Fruit fly (Drosophila melanogaster): Measurements from ENCODE around the gene OdsH.

The OdsH gene

dm6 chrX:17832163-17833014 is 41.6 kb downstream of the OdsH start:
- TF ChIP-seq psq (GFP tag; optimal IDR thresholded peaks at IDR 0.05) (peak; percentile 83), CG17385 (GFP tag; optimal IDR thresholded peaks at IDR 0.05) (peak; percentile 9), crol (GFP tag; IDR thresholded peaks at IDR 0.05) (peak; percentile 92), CG10979 (tag; optimal IDR thresholded peaks at IDR 0.05) (peak; percentile 11), CG2678 (tag; optimal IDR thresholded peaks at IDR 0.05) (peak; percentile 7), Hr78 (GFP tag; optimal IDR thresholded peaks at IDR 0.05) (peak in 1 of 2 experiments; percentile 24), Awh (GFP tag; IDR thresholded peaks at IDR 0.05) (0 out of 2 replicates have a peak, but pooled peaks have one; percentile 7), sd (tag; optimal IDR thresholded peaks at IDR 0.05) (peak; percentile 33), kni (GFP tag; optimal IDR thresholded peaks at IDR 0.05) (peak; percentile 75), z (GFP tag; IDR thresholded peaks at IDR 0.05) (0 out of 3 replicates have a peak, but pooled peaks have one; percentile 11), Doc2 (GFP tag; IDR thresholded peaks at IDR 0.05) (no peak), bigmax (GFP tag; optimal IDR thresholded peaks at IDR 0.05) (no peak), CG1603 (tag; optimal IDR thresholded peaks at IDR 0.05) (peak; percentile 15), bsh (GFP tag; optimal IDR thresholded peaks at IDR 0.05) (peak in 1 of 2 experiments; percentile 18), zen (tag; optimal IDR thresholded peaks at IDR 0.05) (peak; percentile 36), HmgZ (tag; optimal IDR thresholded peaks at IDR 0.05) (no peak), CG2199 (GFP tag; IDR thresholded peaks at IDR 0.05) (0 out of 3 replicates have a peak, but pooled peaks have one; percentile 31), CG15479 (GFP tag; optimal IDR thresholded peaks at IDR 0.05) (peak; percentile 55), Ets65A (GFP tag) (peak; percentile 73), tio (GFP tag; optimal IDR thresholded peaks at IDR 0.05) (peak; percentile 3), Six4 (GFP tag; optimal IDR thresholded peaks at IDR 0.05) (no peak), pros (GFP tag; optimal IDR thresholded peaks at IDR 0.05) (peak; percentile 93), gem (tag; optimal IDR thresholded peaks at IDR 0.05) (peak; percentile 22), vnd (GFP tag; IDR thresholded peaks at IDR 0.05; ENCODE audit: partially characterized antibody) (no peak), Med (GFP tag) (peak; percentile 71), C15 (GFP tag; IDR thresholded peaks at IDR 0.05) (no peak), Oli (tag; optimal IDR thresholded peaks at IDR 0.05) (no peak), CG4707 (GFP tag; optimal IDR thresholded peaks at IDR 0.05) (peak; percentile 96), Hey (tag; optimal IDR thresholded peaks at IDR 0.05) (no peak), Blimp-1 (GFP tag; optimal IDR thresholded peaks at IDR 0.05) (peak; percentile 5), sens (GFP tag) (peak; percentile 82), CG32532 (GFP tag; IDR thresholded peaks at IDR 0.05) (no peak), twi (tag; optimal IDR thresholded peaks at IDR 0.05) (no peak), chinmo (GFP tag; IDR thresholded peaks at IDR 0.05; ENCODE audit: partially characterized antibody) (0 out of 4 replicates have a peak, but pooled peaks have one; percentile 24), grau (tag; optimal IDR thresholded peaks at IDR 0.05) (peak; percentile 84), yki (optimal IDR thresholded peaks at IDR 0.05) (no peak)

DNA sequence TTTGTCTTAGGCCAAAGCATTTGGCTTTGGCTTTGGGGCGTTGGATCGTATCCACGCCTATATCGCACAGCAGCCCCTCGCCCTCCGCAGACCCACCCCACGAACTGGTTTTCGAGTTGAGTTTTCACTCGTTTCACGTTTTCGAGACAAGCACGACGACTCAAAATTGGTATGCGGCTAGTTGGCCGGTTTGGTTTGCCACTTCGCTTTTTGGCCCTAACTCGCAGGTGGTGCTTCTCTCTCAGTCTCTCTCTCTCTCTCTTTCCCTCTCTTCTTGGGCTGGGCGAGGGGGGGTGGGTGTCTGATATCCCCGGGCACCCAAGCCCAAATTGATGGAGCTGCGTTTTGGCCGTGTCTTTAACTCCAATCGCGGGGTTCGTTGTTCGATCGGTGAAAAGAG is 43.2 kb downstream of the OdsH start:
- TF ChIP-seq tx (GFP tag; optimal IDR thresholded peaks at IDR 0.05): no peak
- peak; percentile 13; the same call in 1 of the 2 replicates for TF ChIP-seq vvl (GFP tag; IDR thresholded peaks at IDR 0.05)
- TF ChIP-seq Side (GFP tag; optimal IDR thresholded peaks at IDR 0.05): no peak
- no peak for TF ChIP-seq CG3163 (GFP tag; optimal IDR thresholded peaks at IDR 0.05)
- no peak for TF ChIP-seq NK7.1 (GFP tag; optimal IDR thresholded peaks at IDR 0.05)
- no peak for TF ChIP-seq CG7556 (GFP tag; optimal IDR thresholded peaks at IDR 0.05)
- no peak for TF ChIP-seq Taf1 (GFP tag; IDR thresholded peaks at IDR 0.05)
- no peak for TF ChIP-seq Aef1 (GFP tag; IDR thresholded peaks at IDR 0.05)
- TF ChIP-seq Hmr (GFP tag; optimal IDR thresholded peaks at IDR 0.05): no peak
- TF ChIP-seq Dad (GFP tag; optimal IDR thresholded peaks at IDR 0.05): no peak
- TF ChIP-seq CG34422 (GFP tag; IDR thresholded peaks at IDR 0.05): no peak
- TF ChIP-seq shn (GFP tag; optimal IDR thresholded peaks at IDR 0.05): no peak
- TF ChIP-seq ap (GFP tag; IDR thresholded peaks at IDR 0.05): no peak
- TF ChIP-seq CG4360 (GFP tag; IDR thresholded peaks at IDR 0.05): no peak
- no peak for TF ChIP-seq lmd (GFP tag; IDR thresholded peaks at IDR 0.05)
